Fruit fly (Drosophila melanogaster): ENCODE measurements around the gene CG31415.

The CG31415 gene

dm6 chr3R:9767620-9768592 lies 24.6 kb downstream of the CG31415 start, which contains the start of gene Naa80 (continued):
- TF ChIP-seq esg (GFP tag; conservative IDR thresholded peaks at IDR 0.05) (no peak), onecut (GFP tag; IDR thresholded peaks at IDR 0.05) (peak; percentile 41; the same call in 1 of the 2 replicates), oc (tag; optimal IDR thresholded peaks at IDR 0.05) (no peak), GATAe (GFP tag; conservative IDR thresholded peaks at IDR 0.05) (no peak), aop (GFP tag; IDR thresholded peaks at IDR 0.05) (no peak), Ssrp (tag; optimal IDR thresholded peaks at IDR 0.05) (peak; percentile 12), CG8359 (GFP tag; optimal IDR thresholded peaks at IDR 0.05; ENCODE audit: borderline replicate concordance) (no peak), CG5245 (GFP tag; optimal IDR thresholded peaks at IDR 0.05) (peak; percentile 21), Dbx (GFP tag; IDR thresholded peaks at IDR 0.05) (peak; percentile 78), CG2120 (GFP tag; optimal IDR thresholded peaks at IDR 0.05) (peak; percentile 89), MTF-1 (GFP tag; optimal IDR thresholded peaks at IDR 0.05; ENCODE audit: borderline replicate concordance) (peak; percentile 20), CG18476 (GFP tag; optimal IDR thresholded peaks at IDR 0.05) (peak; percentile 43), CG10462 (GFP tag; optimal IDR thresholded peaks at IDR 0.05) (no peak), zfh1 (GFP tag; IDR thresholded peaks at IDR 0.05) (peak; percentile 64), BEAF-32 (GFP tag; optimal IDR thresholded peaks at IDR 0.05) (peak; percentile 56), twi (tag; optimal IDR thresholded peaks at IDR 0.05) (peak; percentile 5), cwo (GFP tag; optimal IDR thresholded peaks at IDR 0.05) (peak; percentile 25), Oli (tag; optimal IDR thresholded peaks at IDR 0.05) (no peak), ato (GFP tag; IDR thresholded peaks at IDR 0.05; ENCODE audit: partially characterized antibody) (no peak; the same call in 1 of the 2 replicates), Fer2 (tag; optimal IDR thresholded peaks at IDR 0.05) (peak; percentile 8), CG12299 (tag; optimal IDR thresholded peaks at IDR 0.05) (peak; percentile 31), nmo (GFP tag; optimal IDR thresholded peaks at IDR 0.05) (peak; percentile 63), Elba2 (GFP tag; optimal IDR thresholded peaks at IDR 0.05) (no peak), tup (GFP tag; optimal IDR thresholded peaks at IDR 0.05) (peak; percentile 58), CG6683 (GFP tag; optimal IDR thresholded peaks at IDR 0.05) (no peak), fru (optimal IDR thresholded peaks at IDR 0.05) (no peak), usp (GFP tag; optimal IDR thresholded peaks at IDR 0.05) (no peak), Spps (tag; optimal IDR thresholded peaks at IDR 0.05) (no peak), mld (GFP tag; IDR thresholded peaks at IDR 0.05; ENCODE audit: partially characterized antibody) (no peak), H2.0 (GFP tag; IDR thresholded peaks at IDR 0.05) (peak; percentile 53), CG9215 (GFP tag; IDR thresholded peaks at IDR 0.05) (peak; percentile 30; the same call in 1 of the 2 replicates), CG1792 (GFP tag; optimal IDR thresholded peaks at IDR 0.05) (peak; percentile 25), D19A (tag; optimal IDR thresholded peaks at IDR 0.05) (peak; percentile 25), CG12659 (GFP tag; optimal IDR thresholded peaks at IDR 0.05) (peak; percentile 89), lbe (GFP tag; optimal IDR thresholded peaks at IDR 0.05) (peak; percentile 63), crol (GFP tag; IDR thresholded peaks at IDR 0.05) (0 out of 2 replicates have a peak, but pooled peaks have one; percentile 20), CG9876 (GFP tag; optimal IDR thresholded peaks at IDR 0.05) (peak; percentile 76), Awh (GFP tag; IDR thresholded peaks at IDR 0.05) (no peak), danr (GFP tag; IDR thresholded peaks at IDR 0.05) (0 out of 2 replicates have a peak, but pooled peaks have one; percentile 6), CG2889 (GFP tag; IDR thresholded peaks at IDR 0.05) (0 out of 3 replicates have a peak, but pooled peaks have one; percentile 10), CG18599 (GFP tag; optimal IDR thresholded peaks at IDR 0.05) (peak; percentile 74), CG17802 (tag; optimal IDR thresholded peaks at IDR 0.05) (peak; percentile 33), CG17912 (GFP tag; optimal IDR thresholded peaks at IDR 0.05) (peak; percentile 82), HHEX (GFP tag; optimal IDR thresholded peaks at IDR 0.05) (peak; percentile 66), CG15269 (tag; optimal IDR thresholded peaks at IDR 0.05) (peak; percentile 38), klu (GFP tag; IDR thresholded peaks at IDR 0.05) (no peak), Tbp (GFP tag; optimal IDR thresholded peaks at IDR 0.05) (peak; percentile 9), Gug (GFP tag; IDR thresholded peaks at IDR 0.05) (peak; percentile 50; the same call in 2 of the 4 replicates)
